Worm (Caenorhabditis elegans) whole organism, L3 larva: ENCODE data around the gene T19C3.3.
A peak's percentile ranks its signal among the peaks of the same experiment; 100 is the strongest.

Experiments
- R02D3.7 ChIP-seq: fragments of 150-350 bp; optimal IDR thresholded peaks from 2 replicates; lab custom pipeline; 2014; ENCODE audit warnings: missing biosample characterization, missing genetic modification characterization
- ZK546.5 ChIP-seq: sonication (generic microtip); optimal IDR thresholded peaks from 2 replicates; lab custom pipeline; 2017; ENCODE audit warnings: missing biosample characterization, missing genetic modification characterization
- aly-2 ChIP-seq: fragments of 150-350 bp; optimal IDR thresholded peaks from 2 replicates; lab custom pipeline; 2014; ENCODE audit warnings: missing biosample characterization, missing genetic modification characterization
- ama-1 ChIP-seq: fragments of 150-350 bp; optimal IDR thresholded peaks from 2 replicates; lab custom pipeline; 2018
- ceh-16 ChIP-seq: sonication (generic microtip); optimal IDR thresholded peaks from 2 replicates; lab custom pipeline; 2017; ENCODE audit warnings: missing biosample characterization, missing genetic modification characterization
- ceh-28 ChIP-seq: fragments of 150-350 bp; optimal IDR thresholded peaks from 2 replicates; lab custom pipeline; 2014; ENCODE audit warnings: missing biosample characterization, missing genetic modification reagents, missing genetic modification characterization
- ceh-9 ChIP-seq: sonication (generic microtip); optimal IDR thresholded peaks from 2 replicates; lab custom pipeline; 2018; ENCODE audit warnings: missing biosample characterization, missing genetic modification characterization
- daf-12 ChIP-seq: fragments of 150-350 bp; optimal IDR thresholded peaks from 2 replicates; lab custom pipeline; 2014; ENCODE audit warnings: missing biosample characterization, missing genetic modification reagents, missing genetic modification characterization
- egl-5 ChIP-seq: fragments of 150-350 bp; optimal IDR thresholded peaks from 2 replicates; lab custom pipeline; 2017; ENCODE audit warnings: missing biosample characterization, missing genetic modification reagents, missing genetic modification characterization, inconsistent platforms
- elt-3 ChIP-seq, 3 experiments: fragments of 150-350 bp in 1 of 3; sonication (generic microtip) in 2 of 3; optimal IDR thresholded peaks; 2 replicates in 2 of 3; 4 replicates in 1 of 3; lab custom pipeline; 2014 to 2017; ENCODE audit warnings: missing biosample characterization in 3 of 3, missing genetic modification characterization in 3 of 3
- eor-1 ChIP-seq, 2 experiments: fragments of 150-350 bp; optimal IDR thresholded peaks; 2 replicates each; lab custom pipeline; 2014 to 2018; ENCODE audit warnings: missing biosample characterization in 2 of 2, missing genetic modification characterization in 2 of 2
- fkh-10 ChIP-seq: sonication (generic microtip); optimal IDR thresholded peaks from 2 replicates; lab custom pipeline; 2017; ENCODE audit warnings: missing biosample characterization, missing genetic modification reagents, missing genetic modification characterization
- fos-1 ChIP-seq: fragments of 150-350 bp; optimal IDR thresholded peaks from 2 replicates; lab custom pipeline; 2014; ENCODE audit warnings: missing biosample characterization, missing genetic modification characterization
- hmg-11 ChIP-seq: sonication (generic microtip); optimal IDR thresholded peaks from 2 replicates; lab custom pipeline; 2016; ENCODE audit warnings: missing genetic modification characterization, missing compliant biosample characterization
- jun-1 ChIP-seq: fragments of 150-350 bp; optimal IDR thresholded peaks from 2 replicates; lab custom pipeline; 2014; ENCODE audit warnings: missing biosample characterization, missing genetic modification reagents, missing genetic modification characterization
- lin-15B ChIP-seq: fragments of 150-350 bp; optimal IDR thresholded peaks from 2 replicates; lab custom pipeline; 2014; ENCODE audit warnings: missing biosample characterization, missing genetic modification characterization
- mdl-1 ChIP-seq: fragments of 150-350 bp; optimal IDR thresholded peaks from 2 replicates; lab custom pipeline; 2014; ENCODE audit warnings: missing biosample characterization, missing genetic modification characterization
- mml-1 ChIP-seq: fragments of 150-350 bp; sonication (generic microtip); optimal IDR thresholded peaks from 3 replicates; lab custom pipeline; 2014; ENCODE audit warnings: missing biosample characterization, missing genetic modification characterization
- nhr-11 ChIP-seq: fragments of 150-350 bp; optimal IDR thresholded peaks from 2 replicates; lab custom pipeline; 2014; ENCODE audit warnings: missing biosample characterization, missing genetic modification characterization
- nhr-237 ChIP-seq: fragments of 150-350 bp; optimal IDR thresholded peaks from 2 replicates; lab custom pipeline; 2014; ENCODE audit warnings: missing biosample characterization, missing genetic modification characterization
- nhr-25 ChIP-seq: sonication (generic microtip); optimal IDR thresholded peaks from 2 replicates; lab custom pipeline; 2017; ENCODE audit warnings: missing biosample characterization, missing genetic modification characterization
- nhr-43 ChIP-seq: sonication (generic microtip); optimal IDR thresholded peaks from 2 replicates; lab custom pipeline; 2016; ENCODE audit warnings: mild to moderate bottlenecking, missing genetic modification characterization, missing compliant biosample characterization; ENCODE audit not compliant: poor library complexity, severe bottlenecking
- nhr-67 ChIP-seq: fragments of 150-350 bp; optimal IDR thresholded peaks from 2 replicates; lab custom pipeline; 2014; ENCODE audit warnings: missing biosample characterization, missing genetic modification characterization
- nhr-77 ChIP-seq: fragments of 150-350 bp; optimal IDR thresholded peaks from 2 replicates; lab custom pipeline; 2014; ENCODE audit warnings: missing biosample characterization, missing genetic modification characterization
- pha-4 ChIP-seq: fragments of 150-350 bp; optimal IDR thresholded peaks from 2 replicates; lab custom pipeline; 2014; ENCODE audit warnings: missing biosample characterization, missing genetic modification reagents, missing genetic modification characterization
- pqm-1 ChIP-seq: fragments of 150-350 bp; optimal IDR thresholded peaks from 2 replicates; lab custom pipeline; 2017; ENCODE audit warnings: missing biosample characterization, missing genetic modification characterization, inconsistent platforms
- sea-2 ChIP-seq: fragments of 150-350 bp; sonication (generic microtip); optimal IDR thresholded peaks from 4 replicates; lab custom pipeline; 2014; ENCODE audit warnings: missing biosample characterization, missing genetic modification reagents, missing genetic modification characterization
- snpc-4 ChIP-seq: fragments of 150-350 bp; optimal IDR thresholded peaks from 2 replicates; lab custom pipeline; 2014; ENCODE audit warnings: missing biosample characterization, missing genetic modification characterization
- unc-39 ChIP-seq: sonication (generic microtip); optimal IDR thresholded peaks from 4 replicates; lab custom pipeline; 2017; ENCODE audit warnings: missing biosample characterization, missing genetic modification characterization
- unc-62 ChIP-seq: fragments of 150-350 bp; sonication (generic microtip); optimal IDR thresholded peaks from 4 replicates; lab custom pipeline; 2014; ENCODE audit warnings: missing biosample characterization, missing genetic modification reagents, missing genetic modification characterization
- ztf-11 ChIP-seq: fragments of 150-350 bp; optimal IDR thresholded peaks from 2 replicates; lab custom pipeline; 2014; ENCODE audit warnings: missing biosample characterization, missing genetic modification characterization
- ztf-4 ChIP-seq: fragments of 150-350 bp; optimal IDR thresholded peaks from 2 replicates; lab custom pipeline; 2014; ENCODE audit warnings: missing biosample characterization, missing genetic modification characterization

The T19C3.3 gene

DNA sequence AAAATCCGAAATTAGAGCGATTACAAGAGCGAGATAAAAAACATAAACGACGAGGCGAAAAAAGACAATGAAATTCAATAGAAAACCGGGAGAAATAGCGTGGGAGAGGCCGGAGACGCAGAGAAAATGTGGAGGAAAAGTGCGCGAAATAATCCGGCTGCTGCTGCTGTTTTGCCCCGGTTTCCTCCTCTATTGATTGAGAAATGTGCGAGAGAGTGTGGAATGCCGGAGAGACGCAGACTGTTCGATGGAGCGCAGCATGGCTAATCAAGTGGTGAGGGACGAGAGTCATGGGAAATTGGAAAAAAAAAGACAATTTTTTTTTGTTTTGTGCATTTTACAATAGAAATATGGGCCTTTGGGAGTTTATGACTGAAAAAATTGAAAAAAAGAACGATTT lies 16.2 kb downstream of the T19C3.3 start (continued):
- no peak for TF ChIP-seq nhr-237
- peak; percentile 24 for TF ChIP-seq snpc-4
- TF ChIP-seq sea-2 (GFP tag; lab: Kevin White, UChicago) = no peak
- TF ChIP-seq nhr-77 = no peak
- TF ChIP-seq ceh-9 (tag; lab: Kevin White, UChicago) = no peak
- TF ChIP-seq R02D3.7 (tag; lab: Kevin White, UChicago) = no peak
- TF ChIP-seq pha-4 (tag; lab: Kevin White, UChicago) = peak; percentile 58
- no peak for TF ChIP-seq fos-1 (tag; lab: Kevin White, UChicago)
- peak; percentile 38 for TF ChIP-seq nhr-25 (tag; lab: Kevin White, UChicago)
- no peak for TF ChIP-seq egl-5 (tag; lab: Kevin White, UChicago)
- no peak for TF ChIP-seq aly-2 (tag; lab: Kevin White, UChicago)
- TF ChIP-seq mml-1 = no peak
- TF ChIP-seq pqm-1 (tag; lab: Kevin White, UChicago) = peak; percentile 15
- TF ChIP-seq ama-1 (lab: Kevin White, UChicago) = no peak
- peak; percentile 84 for TF ChIP-seq ceh-28 (tag; lab: Kevin White, UChicago)
- no peak for TF ChIP-seq nhr-43 (tag; lab: Kevin White, UChicago)

DNA sequence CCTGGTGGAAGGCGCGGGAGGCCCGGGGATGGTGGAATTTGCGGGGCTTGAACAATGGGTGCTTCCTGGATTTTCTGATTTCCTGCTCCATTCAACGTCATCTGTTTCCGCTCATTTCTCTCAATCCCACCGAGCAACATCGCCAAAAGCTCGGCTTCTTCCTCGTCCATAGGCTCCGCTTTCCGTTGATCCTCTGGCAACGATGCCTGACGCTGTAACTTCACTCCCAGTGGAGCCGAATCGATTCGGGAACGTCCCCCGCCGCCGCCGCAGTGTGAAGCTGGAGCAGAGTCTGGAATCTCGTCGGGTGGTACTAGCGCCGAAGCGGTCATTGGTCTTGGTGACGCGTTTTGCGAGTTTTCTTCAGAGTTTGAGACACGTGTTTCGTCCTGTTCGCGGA lies 18.9 kb downstream of the T19C3.3 start:
- TF ChIP-seq lin-15B (no peak), unc-39 (no peak), pha-4 (tag; lab: Kevin White, UChicago) (no peak), daf-12 (tag; lab: Kevin White, UChicago) (no peak), nhr-67 (tag; lab: Kevin White, UChicago) (no peak), nhr-237 (no peak), ZK546.5 (no peak), ceh-9 (tag; lab: Kevin White, UChicago) (no peak), snpc-4 (no peak), ama-1 (lab: Kevin White, UChicago) (no peak), eor-1 (tag; optimal IDR thresholded peaks at IDR 0.05; lab: Kevin White, UChicago) (no peak), nhr-11 (no peak), sea-2 (GFP tag; lab: Kevin White, UChicago) (no peak), unc-62 (GFP tag; lab: Kevin White, UChicago) (no peak), mdl-1 (no peak)
- TF ChIP-seq, all 47 proteins: peak for 0

DNA sequence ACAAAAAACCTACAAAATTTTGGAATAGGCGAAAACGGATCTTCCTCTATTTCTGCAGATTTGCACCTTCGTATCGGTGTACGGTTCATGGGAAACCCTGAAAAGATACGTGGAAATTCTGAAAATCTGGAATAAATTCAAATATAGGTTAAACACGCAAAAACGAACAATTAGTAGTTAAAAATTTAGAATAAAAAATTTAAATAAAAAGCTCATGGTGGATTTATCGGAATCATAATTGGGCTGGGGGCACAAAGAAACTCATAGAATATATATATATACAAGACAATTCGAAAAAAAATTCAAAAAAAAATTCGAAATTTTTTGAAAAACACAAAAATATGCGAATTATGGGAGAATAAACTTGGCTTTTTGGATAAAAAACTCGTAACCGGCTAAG lies 27.3 kb downstream of the T19C3.3 start, which contains the start of gene helq-1:
Gene helq-1, minus strand, starts transcription at position 101 of the 400 bp plus-strand sequence.
- TF ChIP-seq daf-12 (tag; lab: Kevin White, UChicago) (no peak), fos-1 (tag; lab: Kevin White, UChicago) (no peak), jun-1 (tag; lab: Kevin White, UChicago) (no peak), nhr-11 (no peak), ztf-11 (tag; lab: Kevin White, UChicago) (no peak), nhr-237 (no peak), ceh-16 (tag; lab: Kevin White, UChicago) (no peak), pqm-1 (tag; lab: Kevin White, UChicago) (no peak), mdl-1 (no peak), lin-15B (no peak), pha-4 (tag; lab: Kevin White, UChicago) (no peak), eor-1 (tag; optimal IDR thresholded peaks at IDR 0.05; lab: Kevin White, UChicago) (no peak), ceh-9 (tag; lab: Kevin White, UChicago) (no peak), fkh-10 (no peak), nhr-67 (tag; lab: Kevin White, UChicago) (no peak), snpc-4 (no peak)
- TF ChIP-seq, all 47 proteins: peak for 0

DNA sequence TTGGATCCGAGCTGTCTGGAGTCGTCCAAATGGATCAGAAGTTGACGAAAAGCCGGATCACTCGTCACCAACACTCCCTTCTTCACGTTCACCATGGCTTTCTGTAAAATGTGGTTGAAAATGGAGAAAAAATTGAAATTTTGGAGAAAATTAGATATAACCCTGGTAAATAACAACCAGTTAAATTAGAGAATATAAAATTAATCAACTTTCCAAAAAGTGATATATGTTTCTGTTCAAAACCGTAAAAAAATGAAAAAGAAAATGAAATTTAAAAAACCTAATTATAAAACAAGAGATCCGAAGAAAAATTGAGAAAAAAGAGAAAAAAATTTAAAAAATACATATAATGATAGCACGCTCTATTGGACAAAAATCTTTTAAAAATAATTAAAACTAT lies 36.9 kb downstream of the T19C3.3 start, which contains the start of gene gtf-2H5:
Gene gtf-2H5, minus strand, starts transcription at position 101 of the 400 bp plus-strand sequence.
- TF ChIP-seq eor-1 (tag; optimal IDR thresholded peaks at IDR 0.05; lab: Kevin White, UChicago) = no peak
- no peak for TF ChIP-seq ceh-28 (tag; lab: Kevin White, UChicago)
- TF ChIP-seq hmg-11 (tag; lab: Kevin White, UChicago) = no peak
- TF ChIP-seq fos-1 (tag; lab: Kevin White, UChicago) = no peak
- no peak for TF ChIP-seq pha-4 (tag; lab: Kevin White, UChicago)

DNA sequence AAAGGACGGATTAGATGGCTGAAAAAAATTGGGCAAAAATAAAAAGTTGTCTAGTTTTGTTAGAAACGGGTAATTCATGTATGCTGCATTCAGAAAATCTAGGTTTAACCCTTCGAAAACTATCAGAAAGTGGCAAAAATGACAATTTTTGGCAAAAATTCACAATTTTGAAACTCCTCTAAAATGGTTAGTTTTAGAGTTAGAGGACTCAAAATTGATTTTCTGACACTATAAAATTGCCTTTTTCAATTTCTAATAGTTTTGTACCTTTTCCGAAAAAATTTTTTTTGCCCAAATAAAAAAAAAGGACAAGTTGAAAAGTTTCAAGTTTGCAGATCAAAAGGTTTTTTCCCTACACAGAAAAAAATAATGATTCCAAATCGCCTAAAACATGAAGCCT lies 37.8 kb downstream of the T19C3.3 start:
- TF ChIP-seq unc-62 (GFP tag; lab: Kevin White, UChicago) = no peak
- no peak for TF ChIP-seq nhr-67 (tag; lab: Kevin White, UChicago)
- TF ChIP-seq fkh-10 = no peak
- no peak for TF ChIP-seq ztf-4 (tag; lab: Kevin White, UChicago)
- no peak for TF ChIP-seq ceh-9 (tag; lab: Kevin White, UChicago)
- no peak for TF ChIP-seq elt-3 (tag; optimal IDR thresholded peaks at IDR 0.05; lab: Kevin White, UChicago)
- TF ChIP-seq mml-1 = no peak
- no peak for TF ChIP-seq nhr-25 (tag; lab: Kevin White, UChicago)
- TF ChIP-seq nhr-11 = no peak
- no peak for TF ChIP-seq eor-1 (tag; optimal IDR thresholded peaks at IDR 0.05; lab: Kevin White, UChicago)
- no peak for TF ChIP-seq nhr-237
- TF ChIP-seq pha-4 (tag; lab: Kevin White, UChicago) = no peak
- TF ChIP-seq mdl-1 = no peak
- TF ChIP-seq ceh-16 (tag; lab: Kevin White, UChicago) = no peak
